Fruit fly (Drosophila melanogaster) whole organism, embryonic: ENCODE data around the gene Nf-YC.

ENCODE experiments used
- Atf6 ChIP-seq: fragments of 200-800 bp; sonication (Bioruptor generic); IDR thresholded peaks from 2 replicates; pipeline ENCODE4 v1.3.6; 2022; ENCODE audit warnings: missing biosample characterization, missing genetic modification characterization
- CG13424 ChIP-seq: fragments of 200-800 bp; sonication (Bioruptor generic); optimal IDR thresholded peaks from 2 replicates; lab custom pipeline; 2019; ENCODE audit warnings: missing biosample characterization, mild to moderate bottlenecking, missing genetic modification characterization, moderate library complexity
- CG13624 ChIP-seq: fragments of 200-800 bp; sonication (Bioruptor generic); optimal IDR thresholded peaks from 2 replicates; lab custom pipeline; 2016; ENCODE audit warnings: missing biosample characterization, missing genetic modification characterization
- CG13775 ChIP-seq: fragments of 200-800 bp; sonication (Bioruptor generic); optimal IDR thresholded peaks from 3 replicates; lab custom pipeline; 2017; ENCODE audit warnings: missing biosample characterization, mild to moderate bottlenecking, missing genetic modification characterization
- CG14667 ChIP-seq: fragments of 200-800 bp; sonication (Bioruptor generic); IDR thresholded peaks from 2 replicates; pipeline ENCODE4 v1.3.6; 2022; ENCODE audit warnings: missing biosample characterization, missing genetic modification characterization
- CG14965 ChIP-seq: fragments of 200-800 bp; sonication (Bioruptor generic); optimal IDR thresholded peaks from 2 replicates; lab custom pipeline; 2016; ENCODE audit warnings: missing biosample characterization, missing genetic modification characterization, borderline replicate concordance
- CG15601 ChIP-seq: fragments of 200-800 bp; sonication (Bioruptor generic); optimal IDR thresholded peaks from 3 replicates; lab custom pipeline; 2019; ENCODE audit warnings: missing biosample characterization, mild to moderate bottlenecking, missing genetic modification characterization, moderate library complexity
- CG17612 ChIP-seq: fragments of 200-800 bp; sonication (Bioruptor generic); IDR thresholded peaks from 2 replicates; pipeline ENCODE4 v1.3.6; 2022; ENCODE audit warnings: missing biosample characterization, missing genetic modification characterization
- CG2712 ChIP-seq: fragments of 200-800 bp; optimal IDR thresholded peaks from 3 replicates; lab custom pipeline; 2019; ENCODE audit warnings: missing biosample characterization, mild to moderate bottlenecking, missing genetic modification characterization, moderate library complexity
- CG31388 ChIP-seq: fragments of 200-800 bp; sonication (Bioruptor generic); optimal IDR thresholded peaks from 2 replicates; lab custom pipeline; 2016; ENCODE audit warnings: missing biosample characterization, missing genetic modification characterization
- CG3163 ChIP-seq: fragments of 200-800 bp; sonication (Bioruptor generic); optimal IDR thresholded peaks from 3 replicates; lab custom pipeline; 2016; ENCODE audit warnings: missing biosample characterization, missing genetic modification characterization
- CG32772 ChIP-seq: fragments of 200-800 bp; sonication (Bioruptor generic); IDR thresholded peaks from 2 replicates; pipeline ENCODE4 v1.3.6; 2022; ENCODE audit warnings: missing biosample characterization, missing genetic modification characterization
- CG3838 ChIP-seq: fragments of 200-800 bp; sonication (Bioruptor generic); optimal IDR thresholded peaks from 3 replicates; lab custom pipeline; 2016; ENCODE audit warnings: missing biosample characterization, missing genetic modification characterization
- CG3995 ChIP-seq: fragments of 200-800 bp; sonication (Bioruptor generic); optimal IDR thresholded peaks from 3 replicates; lab custom pipeline; 2016; ENCODE audit warnings: missing biosample characterization, missing genetic modification characterization
- CG42726 ChIP-seq: fragments of 200-800 bp; sonication (Bioruptor generic); IDR thresholded peaks from 2 replicates; pipeline ENCODE4 v1.3.6; 2022; ENCODE audit warnings: missing biosample characterization, missing genetic modification characterization; ENCODE audit not compliant: partially characterized antibody
- CG4282 ChIP-seq: fragments of 200-800 bp; sonication (Bioruptor generic); optimal IDR thresholded peaks from 2 replicates; lab custom pipeline; 2016; ENCODE audit warnings: missing biosample characterization, missing genetic modification characterization
- CG4424 ChIP-seq: fragments of 200-800 bp; sonication (Bioruptor generic); optimal IDR thresholded peaks from 3 replicates; lab custom pipeline; 2016; ENCODE audit warnings: missing biosample characterization, missing genetic modification characterization
- CG4730 ChIP-seq: fragments of 200-800 bp; sonication (Bioruptor generic); IDR thresholded peaks from 2 replicates; pipeline ENCODE4 v1.3.6; 2022; ENCODE audit warnings: missing biosample characterization, missing genetic modification characterization
- CG6854 ChIP-seq: fragments of 200-800 bp; sonication (Bioruptor generic); optimal IDR thresholded peaks from 3 replicates; lab custom pipeline; 2017; ENCODE audit warnings: missing biosample characterization, mild to moderate bottlenecking, missing genetic modification characterization
- CG8281 ChIP-seq: fragments of 200-800 bp; sonication (Bioruptor generic); optimal IDR thresholded peaks from 2 replicates; lab custom pipeline; 2018; ENCODE audit warnings: missing biosample characterization, mild to moderate bottlenecking, missing genetic modification characterization, moderate library complexity
- CG9609 ChIP-seq: fragments of 200-800 bp; sonication (Bioruptor generic); optimal IDR thresholded peaks from 3 replicates; lab custom pipeline; 2016; ENCODE audit warnings: missing biosample characterization, missing genetic modification characterization
- CTCF ChIP-seq: fragments of 200-800 bp; sonication (Bioruptor generic); optimal IDR thresholded peaks from 2 replicates; lab custom pipeline; 2017; ENCODE audit warnings: missing biosample characterization, mild to moderate bottlenecking, missing genetic modification characterization, moderate library complexity
- H15 ChIP-seq: fragments of 200-800 bp; sonication (Bioruptor generic); IDR thresholded peaks from 3 replicates; pipeline ENCODE4 v1.3.6; 2022; ENCODE audit warnings: missing biosample characterization, missing genetic modification characterization
- Hr3 ChIP-seq: fragments of 200-800 bp; sonication (Bioruptor generic); optimal IDR thresholded peaks from 3 replicates; lab custom pipeline; 2016; ENCODE audit warnings: missing biosample characterization, missing genetic modification characterization
- MBD-R2 ChIP-seq: fragments of 200-800 bp; sonication (Bioruptor generic); IDR thresholded peaks from 2 replicates; pipeline ENCODE4 v1.3.6; 2022; ENCODE audit warnings: missing biosample characterization, missing genetic modification characterization
- Poxn ChIP-seq: fragments of 200-800 bp; sonication (Bioruptor generic); IDR thresholded peaks from 2 replicates; pipeline ENCODE4 v1.3.6; 2022; ENCODE audit warnings: missing biosample characterization, missing genetic modification characterization
- Scr ChIP-seq: fragments of 200-800 bp; sonication (Bioruptor generic); IDR thresholded peaks from 2 replicates; pipeline ENCODE4 v1.3.6; 2022; ENCODE audit warnings: missing biosample characterization, missing genetic modification characterization; ENCODE audit not compliant: partially characterized antibody
- Stat92E ChIP-seq, 3 experiments: fragments of >200 bp in 2 of 3; fragments of 200-800 bp in 1 of 3; sonication (Bioruptor generic) in 1 of 3; optimal IDR thresholded peaks; 2 replicates each; lab custom pipeline; 2017 to 2019; ENCODE audit warnings: missing biosample characterization in 3 of 3, missing genetic modification characterization in 3 of 3, mild to moderate bottlenecking in 1 of 3, moderate library complexity in 1 of 3
- Trl ChIP-seq, 3 experiments: fragments of >200 bp in 2 of 3; fragments of 200-800 bp in 1 of 3; sonication (Bioruptor generic) in 1 of 3; optimal IDR thresholded peaks; 2 replicates in 1 of 3; 3 replicates in 2 of 3; lab custom pipeline; 2016 to 2017; ENCODE audit warnings: missing biosample characterization in 1 of 3, missing genetic modification characterization in 1 of 3
- ac ChIP-seq: fragments of 200-800 bp; sonication (Bioruptor generic); optimal IDR thresholded peaks from 3 replicates; lab custom pipeline; 2017; ENCODE audit warnings: missing biosample characterization, mild to moderate bottlenecking, missing genetic modification characterization
- ap ChIP-seq: fragments of 200-800 bp; sonication (Bioruptor generic); IDR thresholded peaks from 2 replicates; pipeline ENCODE4 v1.3.6; 2022; ENCODE audit warnings: missing biosample characterization, missing genetic modification characterization
- ash1 ChIP-seq: fragments of 200-800 bp; sonication (Bioruptor generic); optimal IDR thresholded peaks from 2 replicates; lab custom pipeline; 2018; ENCODE audit warnings: missing biosample characterization, mild to moderate bottlenecking, missing genetic modification characterization
- cas ChIP-seq: fragments of 200-800 bp; sonication (Bioruptor generic); IDR thresholded peaks from 2 replicates; pipeline ENCODE4 v1.3.6; 2022; ENCODE audit warnings: missing biosample characterization, missing genetic modification characterization
- dmrt11E ChIP-seq: fragments of 200-800 bp; sonication (Bioruptor generic); optimal IDR thresholded peaks from 3 replicates; lab custom pipeline; 2018; ENCODE audit warnings: missing biosample characterization, mild to moderate bottlenecking, missing genetic modification characterization, moderate library complexity
- dysf ChIP-seq: fragments of 200-800 bp; sonication (Bioruptor generic); IDR thresholded peaks from 3 replicates; pipeline ENCODE4 v1.3.6; 2022; ENCODE audit warnings: missing biosample characterization, missing genetic modification characterization
- gcm ChIP-seq: fragments of 200-800 bp; sonication (Bioruptor generic); optimal IDR thresholded peaks from 2 replicates; lab custom pipeline; 2019; ENCODE audit warnings: missing biosample characterization, mild to moderate bottlenecking, missing genetic modification characterization, moderate library complexity
- gcm2 ChIP-seq: fragments of 200-800 bp; sonication (Bioruptor generic); optimal IDR thresholded peaks from 2 replicates; lab custom pipeline; 2016; ENCODE audit warnings: missing biosample characterization, missing genetic modification characterization
- h ChIP-seq: fragments of >200 bp; optimal IDR thresholded peaks from 2 replicates; lab custom pipeline; 2017
- ind ChIP-seq: fragments of 200-800 bp; sonication (Bioruptor generic); optimal IDR thresholded peaks from 3 replicates; lab custom pipeline; 2016; ENCODE audit warnings: missing biosample characterization, missing genetic modification characterization
- knrl ChIP-seq: fragments of 200-800 bp; sonication (Bioruptor generic); IDR thresholded peaks from 3 replicates; pipeline ENCODE4 v1.3.6; 2022; ENCODE audit warnings: missing biosample characterization, missing genetic modification characterization; ENCODE audit not compliant: partially characterized antibody
- peb ChIP-seq: fragments of 200-800 bp; sonication (Bioruptor generic); IDR thresholded peaks from 2 replicates; pipeline ENCODE4 v1.3.6; 2022; ENCODE audit warnings: missing biosample characterization, missing genetic modification characterization
- prd ChIP-seq, 3 experiments: fragments of >200 bp in 2 of 3; fragments of 200-800 bp in 1 of 3; sonication (Bioruptor generic) in 1 of 3; optimal IDR thresholded peaks in 2 of 3; IDR thresholded peaks in 1 of 3; 2 replicates in 2 of 3; 3 replicates in 1 of 3; pipeline versions ENCODE4 v1.3.6 to Lab custom; 2017 to 2022; ENCODE audit warnings: missing biosample characterization in 1 of 3, missing genetic modification characterization in 1 of 3
- ranshi ChIP-seq: fragments of 200-800 bp; sonication (Bioruptor generic); IDR thresholded peaks from 2 replicates; pipeline ENCODE4 v1.3.6; 2022; ENCODE audit warnings: missing biosample characterization, missing genetic modification characterization
- ssp ChIP-seq: fragments of 200-800 bp; sonication (Bioruptor generic); IDR thresholded peaks from 2 replicates; pipeline ENCODE4 v1.3.6; 2022; ENCODE audit warnings: missing biosample characterization, missing genetic modification characterization
- toy ChIP-seq: fragments of 200-800 bp; sonication (Bioruptor generic); IDR thresholded peaks from 2 replicates; pipeline ENCODE4 v1.3.6; 2022; ENCODE audit warnings: missing biosample characterization, missing genetic modification characterization
- usp ChIP-seq: fragments of >200 bp; optimal IDR thresholded peaks from 2 replicates; lab custom pipeline; 2017; ENCODE audit warnings: missing biosample characterization, missing genetic modification characterization
- vfl ChIP-seq: fragments of 200-800 bp; sonication (Bioruptor generic); optimal IDR thresholded peaks from 2 replicates; lab custom pipeline; 2016; ENCODE audit warnings: missing biosample characterization, missing genetic modification characterization
- vvl ChIP-seq: fragments of 200-800 bp; sonication (Bioruptor generic); IDR thresholded peaks from 2 replicates; pipeline ENCODE4 v1.3.6; 2022; ENCODE audit warnings: missing biosample characterization, missing genetic modification characterization
- zf30C ChIP-seq: fragments of 200-800 bp; sonication (Bioruptor generic); optimal IDR thresholded peaks from 3 replicates; lab custom pipeline; 2018; ENCODE audit warnings: missing biosample characterization, mild to moderate bottlenecking, missing genetic modification characterization

Gene Nf-YC

dm6 chrX:6855366-6856200 is 34.9 kb upstream of the Nf-YC start (continued):
- TF ChIP-seq CG3163 (GFP tag; lab: Kevin White, UChicago) (peak; percentile 3), ash1 (peak; percentile 84), CG9609 (GFP tag; lab: Kevin White, UChicago) (peak; percentile 81), ap (GFP tag; lab: Robert Waterston, UW) (peak; percentile 54), CG14667 (peak; percentile 51), Hr3 (GFP tag; lab: Kevin White, UChicago) (peak; percentile 91), ac (GFP tag; lab: Kevin White, UChicago) (peak; percentile 65), CG2712 (tag; lab: Kevin White, UChicago) (peak; percentile 86), toy (GFP tag; lab: Robert Waterston, UW) (no peak), peb (GFP tag; lab: Robert Waterston, UW) (peak; percentile 18; the same call in 1 of the 2 replicates), CG17612 (GFP tag; lab: Robert Waterston, UW) (no peak), CG6854 (peak; percentile 67), CG4424 (GFP tag; lab: Kevin White, UChicago) (peak; percentile 70), Stat92E (GFP tag; optimal IDR thresholded peaks at IDR 0.05; lab: Kevin White, UChicago) (no peak), Poxn (GFP tag; lab: Robert Waterston, UW) (no peak), CG14965 (GFP tag; lab: Kevin White, UChicago) (no peak), gcm2 (peak; percentile 82), ind (GFP tag; lab: Kevin White, UChicago) (peak; percentile 66), CG3995 (GFP tag; lab: Kevin White, UChicago) (no peak), gcm (GFP tag; lab: Kevin White, UChicago) (peak; percentile 91), CG8281 (peak; percentile 87), CTCF (GFP tag; lab: Kevin White, UChicago) (peak; percentile 52), CG13424 (peak; percentile 96), prd (optimal IDR thresholded peaks at IDR 0.05; lab: Kevin White, UChicago) (no peak), prd (GFP tag; IDR thresholded peaks at IDR 0.05; lab: Robert Waterston, UW) (peak; percentile 55; the same call in 1 of the 3 replicates), vfl (GFP tag; lab: Kevin White, UChicago) (peak; percentile 62), knrl (GFP tag; lab: Robert Waterston, UW) (no peak), H15 (GFP tag; lab: Robert Waterston, UW) (peak; percentile 77), CG4730 (GFP tag; lab: Robert Waterston, UW) (peak; percentile 48; the same call in 1 of the 2 replicates), zf30C (GFP tag; lab: Kevin White, UChicago) (peak; percentile 81), CG42726 (GFP tag; lab: Robert Waterston, UW) (no peak), Trl (optimal IDR thresholded peaks at IDR 0.05; lab: Kevin White, UChicago) (peak in 1 of 2 experiments; percentile 36), Trl (GFP tag; optimal IDR thresholded peaks at IDR 0.05; lab: Kevin White, UChicago) (peak; percentile 77), CG15601 (tag; lab: Kevin White, UChicago) (peak; percentile 92), CG4282 (GFP tag; lab: Kevin White, UChicago) (peak; percentile 8), h (lab: Kevin White, UChicago) (no peak), CG3838 (GFP tag; lab: Kevin White, UChicago) (peak; percentile 81), dysf (GFP tag; lab: Robert Waterston, UW) (peak; percentile 88), dmrt11E (tag; lab: Kevin White, UChicago) (peak; percentile 90), CG31388 (GFP tag; lab: Kevin White, UChicago) (no peak), ranshi (GFP tag; lab: Robert Waterston, UW) (peak; percentile 44; the same call in 1 of the 2 replicates), Scr (GFP tag; lab: Robert Waterston, UW) (no peak), ssp (GFP tag; lab: Robert Waterston, UW) (peak; percentile 44; the same call in 1 of the 2 replicates), CG13775 (GFP tag; lab: Kevin White, UChicago) (peak; percentile 71), vvl (GFP tag; lab: Robert Waterston, UW) (peak; percentile 67; the same call in 1 of the 2 replicates), usp (GFP tag; lab: Kevin White, UChicago) (no peak), Atf6 (GFP tag; lab: Robert Waterston, UW) (peak; percentile 84), CG13624 (peak; percentile 61), cas (GFP tag; lab: Robert Waterston, UW) (no peak), CG32772 (GFP tag; lab: Robert Waterston, UW) (peak; percentile 61), MBD-R2 (GFP tag; lab: Robert Waterston, UW) (no peak)
